Fruit fly (Drosophila melanogaster): ENCODE results near the gene Nuf2.
A peak's percentile ranks its signal among the peaks of the same experiment; 100 is the strongest.

Nuf2 gene

DNA sequence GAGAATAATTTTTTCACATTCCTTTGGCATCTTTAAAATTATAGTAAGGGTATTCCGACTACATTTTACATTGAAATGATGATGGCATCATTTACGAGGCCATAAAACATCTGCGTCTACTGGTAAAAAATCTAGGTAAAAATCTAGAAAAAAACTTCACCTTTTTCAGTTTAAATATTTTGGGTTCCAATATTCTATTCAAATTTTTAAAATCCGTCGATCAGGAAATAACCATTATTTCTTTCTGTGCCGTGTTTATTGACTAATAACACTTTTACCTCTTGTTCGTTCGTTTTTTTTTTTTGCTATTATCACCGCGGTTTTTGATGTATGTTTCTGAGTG is 26.3 kb downstream of the Nuf2 start (continued):
- TF ChIP-seq CoRest (tag; optimal IDR thresholded peaks at IDR 0.05) (peak; percentile 49), Dip3 (GFP tag; optimal IDR thresholded peaks at IDR 0.05) (peak; percentile 31), shn (GFP tag; optimal IDR thresholded peaks at IDR 0.05) (no peak), sd (tag; optimal IDR thresholded peaks at IDR 0.05) (peak; percentile 47), pum (GFP tag; optimal IDR thresholded peaks at IDR 0.05) (peak; percentile 45), CG16779 (GFP tag; IDR thresholded peaks at IDR 0.05) (no peak), ci (GFP tag; IDR thresholded peaks at IDR 0.05) (peak; percentile 66; the same call in 2 of the 3 replicates), zen (tag; optimal IDR thresholded peaks at IDR 0.05) (peak; percentile 5), abd-A (tag; optimal IDR thresholded peaks at IDR 0.05) (no peak), CG18619 (GFP tag; optimal IDR thresholded peaks at IDR 0.05) (peak; percentile 26), psq (GFP tag; optimal IDR thresholded peaks at IDR 0.05) (peak; percentile 5), CG8765 (GFP tag; IDR thresholded peaks at IDR 0.05) (no peak), tap (tag; optimal IDR thresholded peaks at IDR 0.05) (peak; percentile 24), CG8478 (optimal IDR thresholded peaks at IDR 0.05) (no peak), CG8388 (GFP tag; optimal IDR thresholded peaks at IDR 0.05) (peak; percentile 61), B-H1 (GFP tag; IDR thresholded peaks at IDR 0.05) (peak; percentile 48; the same call in 1 of the 3 replicates), Rfx (GFP tag; IDR thresholded peaks at IDR 0.05) (peak; percentile 70), ERR (GFP tag; optimal IDR thresholded peaks at IDR 0.05) (no peak), BtbVII (GFP tag; optimal IDR thresholded peaks at IDR 0.05) (peak; percentile 3), rib (GFP tag; IDR thresholded peaks at IDR 0.05) (no peak), CG2120 (GFP tag; optimal IDR thresholded peaks at IDR 0.05) (peak; percentile 70), Sry-β (GFP tag; optimal IDR thresholded peaks at IDR 0.05) (no peak), Oli (tag; optimal IDR thresholded peaks at IDR 0.05) (peak; percentile 43), CG13296 (GFP tag; optimal IDR thresholded peaks at IDR 0.05) (peak; percentile 21), ssp (GFP tag; IDR thresholded peaks at IDR 0.05) (peak; percentile 41; the same call in 1 of the 2 replicates), cwo (GFP tag; optimal IDR thresholded peaks at IDR 0.05) (peak; percentile 44), CG10979 (tag; optimal IDR thresholded peaks at IDR 0.05) (peak; percentile 42), CG17829 (tag; optimal IDR thresholded peaks at IDR 0.05) (peak; percentile 39), CG11504 (tag; optimal IDR thresholded peaks at IDR 0.05) (peak; percentile 64), CHES-1-like (GFP tag; optimal IDR thresholded peaks at IDR 0.05) (no peak), row (GFP tag; IDR thresholded peaks at IDR 0.05) (peak; percentile 72), Asciz (GFP tag; optimal IDR thresholded peaks at IDR 0.05) (peak; percentile 46), ase (GFP tag; IDR thresholded peaks at IDR 0.05) (0 out of 3 replicates have a peak, but pooled peaks have one; percentile 51), CG3163 (GFP tag; optimal IDR thresholded peaks at IDR 0.05) (no peak), CG3407 (GFP tag; optimal IDR thresholded peaks at IDR 0.05) (peak; percentile 26), CG10366 (GFP tag; IDR thresholded peaks at IDR 0.05) (peak; percentile 67), Xrp1 (GFP tag; IDR thresholded peaks at IDR 0.05) (peak; percentile 76), tio (GFP tag; optimal IDR thresholded peaks at IDR 0.05) (peak; percentile 79), CG32767 (GFP tag; IDR thresholded peaks at IDR 0.05) (peak; percentile 42; the same call in 1 of the 2 replicates), Ada2b (GFP tag; IDR thresholded peaks at IDR 0.05) (peak; percentile 66), CG7372 (GFP tag; IDR thresholded peaks at IDR 0.05) (peak; percentile 52; the same call in 1 of the 2 replicates), PHDP (tag; optimal IDR thresholded peaks at IDR 0.05) (peak; percentile 44), CG15696 (tag; optimal IDR thresholded peaks at IDR 0.05) (peak; percentile 11), CG14441 (GFP tag; IDR thresholded peaks at IDR 0.05) (peak; percentile 59), crp (GFP tag; optimal IDR thresholded peaks at IDR 0.05) (no peak), HLH3B (GFP tag; IDR thresholded peaks at IDR 0.05) (peak; percentile 62), esg (GFP tag; conservative IDR thresholded peaks at IDR 0.05) (peak; percentile 51), CG12071 (GFP tag; optimal IDR thresholded peaks at IDR 0.05) (no peak), dmrt99B (tag; optimal IDR thresholded peaks at IDR 0.05) (peak; percentile 69), CG12391 (tag; optimal IDR thresholded peaks at IDR 0.05) (peak; percentile 71), inv (GFP tag; IDR thresholded peaks at IDR 0.05; ENCODE audit: partially characterized antibody) (no peak)

Measured in whole organism, embryonic.